Worm (Caenorhabditis elegans) whole organism, early embryonic: ENCODE data around the gene C12D8.9.

Experiments used
- ama-1 ChIP-seq: fragments of 150-350 bp; optimal IDR thresholded peaks from 2 replicates; lab custom pipeline; 2014
- ceh-36 ChIP-seq: sonication (generic microtip); optimal IDR thresholded peaks from 2 replicates; lab custom pipeline; 2016; ENCODE audit warnings: missing genetic modification characterization, inconsistent platforms, missing compliant biosample characterization
- ets-7 ChIP-seq: sonication (generic microtip); optimal IDR thresholded peaks from 2 replicates; lab custom pipeline; 2016; ENCODE audit warnings: missing genotype, missing genetic modification characterization, missing compliant biosample characterization
- hmg-4 ChIP-seq: fragments of 200-800 bp; sonication (Bioruptor generic); optimal IDR thresholded peaks from 2 replicates; lab custom pipeline; 2018; ENCODE audit warnings: mild to moderate bottlenecking, missing genetic modification characterization, missing compliant biosample characterization
- pes-1 ChIP-seq: fragments of 200-800 bp; sonication (Bioruptor generic); IDR thresholded peaks from 2 replicates; pipeline ENCODE4 v1.3.6; 2022; ENCODE audit warnings: missing genetic modification reagents, missing genetic modification characterization, missing compliant biosample characterization
- scrt-1 ChIP-seq: fragments of 200-800 bp; sonication (Bioruptor generic); IDR thresholded peaks from 2 replicates; pipeline ENCODE4 v1.3.6; 2022; ENCODE audit warnings: missing genetic modification characterization, missing compliant biosample characterization
- tbx-11 ChIP-seq: fragments of 200-800 bp; sonication (Bioruptor generic); IDR thresholded peaks from 2 replicates; pipeline ENCODE4 v1.3.6; 2022; ENCODE audit warnings: missing genetic modification characterization, missing compliant biosample characterization

- TF ChIP-seq ama-1 (lab: Kevin White, UChicago) (no peak), pes-1 (no peak), ets-7 (tag; lab: Kevin White, UChicago) (no peak), hmg-4 (GFP tag; lab: Kevin White, UChicago) (no peak), scrt-1 (GFP tag; lab: Robert Waterston, UW) (no peak), ceh-36 (tag; lab: Kevin White, UChicago) (no peak), tbx-11 (GFP tag; lab: Robert Waterston, UW) (no peak)
These were observed 39.5 kb downstream of the C12D8.9 start, which contains the start of gene chpf-1 for ce11 chrV:10203435-10204009.
